Worm (Caenorhabditis elegans): Measurements from ENCODE around the gene C31H1.5.

DNA sequence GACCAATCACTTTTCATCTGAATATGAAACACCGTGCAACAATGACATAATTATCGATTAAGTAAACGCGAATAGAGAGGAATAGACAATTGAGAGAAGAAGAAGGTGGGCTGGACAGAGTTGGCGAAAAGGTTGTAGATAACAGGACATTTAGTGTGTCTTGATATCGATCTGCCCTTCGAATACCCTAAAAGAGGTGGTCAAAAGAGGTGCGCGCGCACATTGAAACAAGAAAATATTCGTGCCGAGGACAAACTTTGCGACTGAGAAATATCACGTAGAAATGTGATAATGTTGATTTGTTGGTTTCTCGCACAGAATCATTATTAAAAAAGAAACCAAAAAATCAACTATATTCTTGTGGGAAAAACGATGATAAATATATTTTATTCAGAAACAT lies 46.7 kb downstream of the C31H1.5 start:
- TF ChIP-seq T22C8.4 (GFP tag; IDR thresholded peaks at IDR 0.05) (no peak), flt-1 (GFP tag; IDR thresholded peaks at IDR 0.05) (no peak), ztf-23 (GFP tag; IDR thresholded peaks at IDR 0.05) (no peak), ref-1 (GFP tag; conservative IDR thresholded peaks at IDR 0.05) (no peak), tab-1 (GFP tag; IDR thresholded peaks at IDR 0.05) (no peak), klf-2 (GFP tag; conservative IDR thresholded peaks at IDR 0.05) (no peak), cog-1 (tag; optimal IDR thresholded peaks at IDR 0.05) (no peak), ztf-29 (GFP tag; IDR thresholded peaks at IDR 0.05) (no peak)

Data from whole organism, midembryonic.